Fruit fly (Drosophila melanogaster) whole organism, pupa: ENCODE measurements around the gene CG1774.

Experiments
- CG13204 ChIP-seq: fragments of 200-800 bp; sonication (Bioruptor generic); optimal IDR thresholded peaks from 2 replicates; lab custom pipeline; 2018; ENCODE audit warnings: missing biosample characterization, mild to moderate bottlenecking, missing genetic modification characterization, moderate library complexity
- CG14655 ChIP-seq: fragments of 200-800 bp; sonication (Bioruptor generic); optimal IDR thresholded peaks from 3 replicates; lab custom pipeline; 2017; ENCODE audit warnings: mild to moderate bottlenecking, missing biosample characterization, missing genetic modification reagents, missing genetic modification characterization
- CG15710 ChIP-seq: fragments of 200-800 bp; sonication (Bioruptor generic); optimal IDR thresholded peaks from 2 replicates; lab custom pipeline; 2018; ENCODE audit warnings: missing biosample characterization, mild to moderate bottlenecking, missing genetic modification characterization, moderate library complexity
- CG4496 ChIP-seq: fragments of 200-800 bp; sonication (Bioruptor generic); IDR thresholded peaks from 3 replicates; pipeline ENCODE4 v1.3.6; 2022; ENCODE audit warnings: missing biosample characterization, missing genetic modification characterization
- CG8159 ChIP-seq: fragments of 200-800 bp; sonication (Bioruptor generic); optimal IDR thresholded peaks from 3 replicates; lab custom pipeline; 2018; ENCODE audit warnings: missing biosample characterization, mild to moderate bottlenecking, missing genetic modification characterization, moderate library complexity
- CG8301 ChIP-seq: fragments of 200-800 bp; sonication (Bioruptor generic); optimal IDR thresholded peaks from 2 replicates; lab custom pipeline; 2018; ENCODE audit warnings: missing biosample characterization, mild to moderate bottlenecking, missing genetic modification characterization
- EcR ChIP-seq: fragments of 200-800 bp; sonication (Bioruptor generic); optimal IDR thresholded peaks from 3 replicates; lab custom pipeline; 2019; ENCODE audit warnings: missing biosample characterization, missing genetic modification characterization, mild to moderate bottlenecking, moderate library complexity, missing genetic modification reagents
- Ets98B ChIP-seq: fragments of 200-800 bp; sonication (Bioruptor generic); IDR thresholded peaks from 2 replicates; pipeline ENCODE4 v1.3.6; 2022; ENCODE audit warnings: missing biosample characterization, missing genetic modification characterization
- Pif1A ChIP-seq: fragments of 200-800 bp; sonication (Bioruptor generic); optimal IDR thresholded peaks from 3 replicates; lab custom pipeline; 2016; ENCODE audit warnings: missing biosample characterization, missing genetic modification characterization
- fd96Ca ChIP-seq: fragments of 200-800 bp; sonication (Bioruptor generic); IDR thresholded peaks from 3 replicates; pipeline ENCODE4 v1.3.6; 2022; ENCODE audit warnings: missing biosample characterization, missing genetic modification characterization
- gl ChIP-seq: fragments of 200-800 bp; sonication (Bioruptor generic); optimal IDR thresholded peaks from 2 replicates; lab custom pipeline; 2018; ENCODE audit warnings: missing biosample characterization, mild to moderate bottlenecking, missing genetic modification characterization
- rn ChIP-seq: fragments of 200-800 bp; sonication (Bioruptor generic); IDR thresholded peaks from 2 replicates; pipeline ENCODE4 v1.3.6; 2022; ENCODE audit warnings: missing biosample characterization, missing genetic modification characterization

DNA sequence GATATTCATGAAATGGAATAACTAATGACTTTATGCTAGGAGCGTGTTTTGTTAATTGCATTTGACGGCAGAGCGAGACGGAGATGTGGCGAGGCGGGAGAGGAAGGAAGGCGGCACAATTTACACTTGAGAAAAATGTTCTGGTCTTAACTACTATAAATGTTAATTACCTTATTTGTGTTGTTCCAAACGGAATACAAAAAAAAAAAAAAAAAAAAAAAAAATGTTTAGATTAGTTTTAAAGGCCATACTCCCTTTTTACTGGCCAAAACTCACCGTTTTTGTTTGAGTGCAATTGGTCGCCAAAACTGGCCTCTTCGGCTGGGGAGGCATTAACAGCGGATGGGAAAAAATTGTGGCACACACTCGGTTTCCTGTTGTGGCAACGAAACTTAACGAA, 34.6 kb downstream of the CG1774 start:
- TF ChIP-seq CG8301 (peak; percentile 0), CG8159 (no peak), rn (GFP tag; lab: Robert Waterston, UW) (no peak), EcR (GFP tag; lab: Kevin White, UChicago) (no peak), CG4496 (GFP tag; lab: Robert Waterston, UW) (peak; percentile 25; the same call in 1 of the 3 replicates), Pif1A (GFP tag; lab: Kevin White, UChicago) (no peak), CG15710 (tag; lab: Kevin White, UChicago) (no peak), Ets98B (GFP tag; lab: Robert Waterston, UW) (peak; percentile 51), CG13204 (GFP tag; lab: Kevin White, UChicago) (no peak), CG14655 (GFP tag; lab: Kevin White, UChicago) (no peak), gl (tag; lab: Kevin White, UChicago) (no peak), fd96Ca (GFP tag; lab: Robert Waterston, UW) (peak; percentile 57; the same call in 1 of the 3 replicates)
